Worm (Caenorhabditis elegans): ENCODE data around the gene mans-3.

mans-3 gene

DNA sequence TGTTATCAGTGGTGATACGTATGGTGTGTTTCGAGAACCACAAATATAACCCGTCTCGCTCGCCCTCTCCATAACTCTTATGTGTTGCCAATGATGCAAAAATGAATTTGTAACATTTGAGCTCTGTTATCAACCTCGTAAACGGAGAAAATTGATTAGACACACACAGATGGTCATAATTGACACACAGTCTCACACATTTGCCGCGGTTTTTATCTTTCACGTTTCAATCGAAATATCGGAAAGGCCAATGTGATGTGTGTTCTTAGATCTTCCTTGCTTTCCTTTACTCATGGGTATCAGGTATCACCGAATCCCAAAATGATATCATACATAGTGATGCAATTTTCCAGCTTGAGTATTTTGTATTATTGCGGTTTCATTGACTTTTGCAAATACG is 48.4 kb downstream of the mans-3 start (continued):
- TF ChIP-seq nhr-90 (tag; optimal IDR thresholded peaks at IDR 0.05) (peak; percentile 15), pbrm-1 (GFP tag; IDR thresholded peaks at IDR 0.05) (0 out of 2 replicates have a peak, but pooled peaks have one; percentile 19), F52B5.7 (tag; optimal IDR thresholded peaks at IDR 0.05) (no peak), bed-2 (GFP tag; IDR thresholded peaks at IDR 0.05) (no peak), madf-10 (tag; optimal IDR thresholded peaks at IDR 0.05) (no peak), let-607 (tag; optimal IDR thresholded peaks at IDR 0.05) (peak in 1 of 2 experiments; percentile 61)

DNA sequence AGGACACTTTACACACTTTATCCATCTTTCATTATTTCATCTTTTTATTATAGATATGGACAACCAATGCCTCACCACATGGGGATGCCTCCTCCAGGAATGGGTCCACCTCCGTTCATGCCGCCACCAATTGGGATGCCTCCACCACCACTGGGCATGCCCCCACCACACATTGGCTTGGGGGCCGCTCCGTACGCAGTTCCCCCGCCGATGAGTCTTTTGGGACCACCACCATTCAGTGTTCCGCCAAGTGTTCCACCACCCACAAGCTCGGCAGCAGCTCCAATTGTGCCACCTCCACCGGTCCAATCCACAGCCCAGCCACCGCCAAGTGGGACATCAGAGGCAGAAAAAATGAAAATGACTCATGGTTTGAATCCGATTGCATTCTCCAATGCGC is 49.6 kb downstream of the mans-3 start:
- no peak for TF ChIP-seq bed-1 (GFP tag; IDR thresholded peaks at IDR 0.05)
- TF ChIP-seq fkh-3 (tag; optimal IDR thresholded peaks at IDR 0.05), result peak; percentile 22
- no peak for TF ChIP-seq attf-6 (GFP tag; IDR thresholded peaks at IDR 0.05)
- TF ChIP-seq unc-130 (GFP tag; optimal IDR thresholded peaks at IDR 0.05), result no peak
- 0 out of 2 replicates have a peak, but pooled peaks have one; percentile 8 for TF ChIP-seq lin-26 (GFP tag; IDR thresholded peaks at IDR 0.05)
- TF ChIP-seq egrh-3 (GFP tag; IDR thresholded peaks at IDR 0.05), result peak; percentile 65
- peak; percentile 90 for TF ChIP-seq zfh-2 (GFP tag; conservative IDR thresholded peaks at IDR 0.05)
- 0 out of 2 replicates have a peak, but pooled peaks have one; percentile 7 for TF ChIP-seq ekl-4 (GFP tag; IDR thresholded peaks at IDR 0.05)

DNA sequence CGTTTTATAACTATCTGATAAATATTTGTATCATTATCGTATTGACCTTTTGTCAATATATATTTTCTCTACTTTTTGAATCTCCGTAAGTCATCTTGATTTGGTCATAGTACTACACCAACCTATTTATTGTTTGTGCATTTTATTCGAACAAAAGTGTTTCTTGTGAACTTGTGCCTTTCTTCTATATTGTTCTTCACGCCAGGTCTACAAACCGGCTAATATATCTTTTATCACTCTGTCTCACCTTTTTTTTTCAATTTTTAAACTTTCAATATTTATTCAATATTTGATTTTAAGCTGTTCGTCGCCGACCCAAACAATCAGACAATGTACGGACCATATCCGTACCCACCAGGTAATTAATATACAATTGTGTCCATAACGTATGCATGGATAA is 50.9 kb downstream of the mans-3 start, which contains the start of gene hrpa-2:
Gene hrpa-2, plus strand, starts transcription at position 301 of the 400 bp plus-strand sequence.
- TF ChIP-seq B0336.3 (GFP tag; IDR thresholded peaks at IDR 0.05) (no peak), F55B11.4 (tag; optimal IDR thresholded peaks at IDR 0.05; ENCODE audit: borderline replicate concordance, insufficient read depth) (no peak), snpc-1.3 (tag; optimal IDR thresholded peaks at IDR 0.05; ENCODE audit: insufficient read depth) (no peak), lsy-27 (tag; optimal IDR thresholded peaks at IDR 0.05; ENCODE audit: borderline replicate concordance, insufficient read depth) (no peak), lsl-1 (GFP tag; optimal IDR thresholded peaks at IDR 0.05) (no peak), nfya-1 (tag; optimal IDR thresholded peaks at IDR 0.05; ENCODE audit: borderline replicate concordance, insufficient read depth) (no peak), K12H6.12 (tag; optimal IDR thresholded peaks at IDR 0.05) (no peak), sea-2 (GFP tag; IDR thresholded peaks at IDR 0.05) (no peak), ceh-40 (GFP tag; IDR thresholded peaks at IDR 0.05) (no peak), zfh-2 (GFP tag; conservative IDR thresholded peaks at IDR 0.05) (no peak), unc-62 (GFP tag; optimal IDR thresholded peaks at IDR 0.05) (no peak), Y67H2A.10 (GFP tag; conservative IDR thresholded peaks at IDR 0.05) (no peak)

DNA sequence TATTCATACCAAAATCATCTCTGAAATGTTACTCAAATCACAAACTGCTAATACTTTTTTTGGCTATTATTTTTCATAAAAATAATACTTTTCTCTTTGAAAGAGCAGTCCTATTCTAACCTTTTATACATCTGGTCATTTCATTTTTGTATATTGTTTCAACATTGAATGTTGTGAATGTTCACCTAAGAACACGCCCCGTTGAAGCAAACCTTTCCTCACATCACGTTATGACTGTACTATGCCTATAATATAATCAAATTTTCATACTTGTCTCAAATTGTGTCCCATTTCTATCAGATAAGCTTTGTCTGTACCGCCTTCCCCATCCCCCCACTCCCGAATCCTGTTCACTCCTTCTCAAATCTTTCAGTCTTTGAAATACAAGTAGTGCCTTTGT is 53.1 kb downstream of the mans-3 start:
- TF ChIP-seq snpc-1.1 (tag; optimal IDR thresholded peaks at IDR 0.05; ENCODE audit: insufficient read depth) (no peak), hlh-26 (GFP tag; conservative IDR thresholded peaks at IDR 0.05) (no peak), repo-1 (tag; optimal IDR thresholded peaks at IDR 0.05) (no peak), Y95B8A.8 (GFP tag; IDR thresholded peaks at IDR 0.05) (no peak), him-1 (tag; optimal IDR thresholded peaks at IDR 0.05) (no peak), F10E7.11 (tag; optimal IDR thresholded peaks at IDR 0.05) (no peak)
